Worm (Caenorhabditis elegans) whole organism, early embryonic: ENCODE measurements around the gene wars-1.

Source experiments
- F13C5.2 ChIP-seq: sonication (generic microtip); optimal IDR thresholded peaks from 2 replicates; lab custom pipeline; 2017; ENCODE audit warnings: mild to moderate bottlenecking, missing genetic modification characterization, inconsistent platforms, missing compliant biosample characterization
- aly-1 ChIP-seq: sonication (generic microtip); optimal IDR thresholded peaks from 2 replicates; lab custom pipeline; 2016; ENCODE audit warnings: missing genetic modification characterization, missing compliant biosample characterization
- ama-1 ChIP-seq: fragments of 150-350 bp; optimal IDR thresholded peaks from 2 replicates; lab custom pipeline; 2014
- ceh-13 ChIP-seq: fragments of 200-800 bp; sonication (Bioruptor generic); optimal IDR thresholded peaks from 2 replicates; lab custom pipeline; 2018; ENCODE audit warnings: mild to moderate bottlenecking, missing genetic modification characterization, missing compliant biosample characterization
- ets-7 ChIP-seq: sonication (generic microtip); optimal IDR thresholded peaks from 2 replicates; lab custom pipeline; 2016; ENCODE audit warnings: missing genotype, missing genetic modification characterization, missing compliant biosample characterization
- flt-1 ChIP-seq: fragments of 200-800 bp; sonication (Bioruptor generic); IDR thresholded peaks from 2 replicates; pipeline ENCODE4 v1.3.6; 2022; ENCODE audit warnings: missing genetic modification characterization, missing compliant biosample characterization
- hnd-1 ChIP-seq: sonication (generic microtip); optimal IDR thresholded peaks from 2 replicates; lab custom pipeline; 2016; ENCODE audit warnings: missing genetic modification characterization, missing compliant biosample characterization
- scrt-1 ChIP-seq: fragments of 200-800 bp; sonication (Bioruptor generic); IDR thresholded peaks from 2 replicates; pipeline ENCODE4 v1.3.6; 2022; ENCODE audit warnings: missing genetic modification characterization, missing compliant biosample characterization
- tbx-11 ChIP-seq: fragments of 200-800 bp; sonication (Bioruptor generic); IDR thresholded peaks from 2 replicates; pipeline ENCODE4 v1.3.6; 2022; ENCODE audit warnings: missing genetic modification characterization, missing compliant biosample characterization
- tbx-37 ChIP-seq: fragments of 200-800 bp; sonication (Bioruptor generic); conservative IDR thresholded peaks from 2 replicates; pipeline ENCODE4 v1.3.6; 2022; ENCODE audit warnings: missing genetic modification reagents, missing genetic modification characterization, missing compliant biosample characterization

ce11 chrV:18903472-18903871, 44.5 kb upstream of the wars-1 start, which contains the start of gene mihp-2:
- TF ChIP-seq aly-1 (tag; lab: Kevin White, UChicago) (no peak), tbx-11 (GFP tag; lab: Robert Waterston, UW) (no peak), scrt-1 (no peak), ama-1 (no peak), flt-1 (no peak), ets-7 (tag; lab: Kevin White, UChicago) (no peak), F13C5.2 (tag; lab: Kevin White, UChicago) (no peak), hnd-1 (tag; lab: Kevin White, UChicago) (no peak), tbx-37 (GFP tag; lab: Robert Waterston, UW) (no peak), ceh-13 (GFP tag; lab: Kevin White, UChicago) (no peak)
